Fruit fly (Drosophila melanogaster): ENCODE results near the gene Keap1.

DNA sequence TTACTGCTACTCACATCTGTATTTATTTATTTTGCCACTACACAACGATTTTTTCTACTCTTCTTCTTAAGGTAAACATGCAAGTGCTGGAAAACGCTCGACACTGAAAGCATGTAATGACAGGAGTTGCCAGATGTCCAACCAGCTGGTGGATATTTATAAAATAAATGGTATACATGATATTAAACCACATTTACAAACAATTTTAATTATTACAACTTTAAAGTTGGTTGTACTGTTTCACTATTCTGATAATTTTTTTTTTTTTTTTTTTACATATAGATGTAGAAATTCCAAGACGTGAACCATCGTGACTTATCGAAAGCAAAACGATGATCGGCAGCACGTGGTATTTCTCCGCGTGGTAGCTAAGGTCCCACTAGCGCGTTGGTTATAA, at the start of gene Keap1, which contains the start of gene kuk:
- TF ChIP-seq usp (GFP tag; optimal IDR thresholded peaks at IDR 0.05) = no peak
- no peak for TF ChIP-seq Hr78 (GFP tag; optimal IDR thresholded peaks at IDR 0.05)
- TF ChIP-seq psq (GFP tag; optimal IDR thresholded peaks at IDR 0.05) = peak; percentile 45
- TF ChIP-seq dl (GFP tag; optimal IDR thresholded peaks at IDR 0.05; ENCODE audit: insufficient read depth in 1 of 2, partially characterized antibody in 2 of 2) = no peak
- peak; percentile 82 for TF ChIP-seq h (GFP tag; optimal IDR thresholded peaks at IDR 0.05)
- no peak for TF ChIP-seq lola (GFP tag; optimal IDR thresholded peaks at IDR 0.05)
- TF ChIP-seq Hnf4 (GFP tag; optimal IDR thresholded peaks at IDR 0.05) = peak; percentile 92
